Worm (Caenorhabditis elegans) whole organism, young adult: ENCODE results near the gene cest-16.

Experiments used
- Y53G8AR.9 ChIP-seq: fragments of 200-800 bp; sonication (Bioruptor generic); conservative IDR thresholded peaks from 2 replicates; pipeline ENCODE4 v1.3.6; 2022; ENCODE audit warnings: missing genetic modification reagents, missing genetic modification characterization, missing compliant biosample characterization
- attf-3 ChIP-seq: fragments of 200-800 bp; sonication (Bioruptor generic); conservative IDR thresholded peaks from 2 replicates; pipeline ENCODE4 v1.3.6; 2022; ENCODE audit warnings: missing genetic modification reagents, missing genetic modification characterization, missing compliant biosample characterization
- ceh-58 ChIP-seq: fragments of 200-800 bp; sonication (Bioruptor generic); IDR thresholded peaks from 2 replicates; pipeline ENCODE4 v1.3.6; 2022; ENCODE audit warnings: missing genetic modification characterization, missing compliant biosample characterization
- die-1 ChIP-seq: sonication (generic microtip); optimal IDR thresholded peaks from 2 replicates; lab custom pipeline; 2016; ENCODE audit warnings: missing genotype, mild to moderate bottlenecking, missing genetic modification characterization, missing compliant biosample characterization
- dpff-1 ChIP-seq: sonication (generic microtip); optimal IDR thresholded peaks from 2 replicates; lab custom pipeline; 2017; ENCODE audit warnings: mild to moderate bottlenecking, missing genetic modification characterization, missing compliant biosample characterization
- sdz-38 ChIP-seq: sonication (generic microtip); optimal IDR thresholded peaks from 2 replicates; lab custom pipeline; 2016; ENCODE audit warnings: missing genotype, missing genetic modification characterization, missing compliant biosample characterization
- unc-62 ChIP-seq: fragments of 150-350 bp; optimal IDR thresholded peaks from 2 replicates; lab custom pipeline; 2014; ENCODE audit warnings: missing biosample characterization, missing genetic modification reagents, missing genetic modification characterization

DNA sequence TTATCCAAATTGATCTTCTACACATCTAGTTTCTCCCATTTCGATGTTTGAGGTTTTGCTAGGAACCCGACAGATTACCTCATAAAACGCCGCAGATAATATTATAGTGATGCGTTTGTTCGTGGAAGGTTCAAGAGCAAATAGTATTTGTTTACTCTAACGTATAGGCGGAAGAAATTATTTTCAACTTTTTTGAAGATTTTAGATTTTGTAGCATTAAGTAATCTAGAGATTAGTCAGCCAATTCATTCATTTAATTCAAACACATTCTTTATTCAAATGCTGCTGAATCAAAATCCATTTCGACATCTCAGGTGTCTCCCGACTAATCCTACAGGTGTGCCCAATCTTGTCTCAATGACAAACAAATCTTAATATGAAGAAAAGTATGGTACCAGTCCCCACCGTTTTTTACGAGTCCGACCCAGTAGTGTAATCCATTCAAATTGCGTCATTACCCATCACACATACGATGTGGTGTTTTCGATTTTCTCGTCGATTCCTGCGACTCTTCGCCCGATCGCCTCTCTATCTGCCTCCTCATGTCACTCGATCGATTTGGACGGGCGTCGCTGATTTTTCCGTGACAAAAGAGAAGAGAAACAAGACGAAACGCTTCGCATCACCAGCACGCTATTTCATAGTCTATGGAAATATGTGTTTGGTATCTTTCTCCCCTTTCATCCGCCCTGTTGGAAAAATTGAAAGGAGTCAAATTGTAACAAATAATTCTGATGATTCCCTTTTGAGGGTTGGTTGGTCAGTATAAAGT, 45.7 kb upstream of the cest-16 start:
- no peak for TF ChIP-seq die-1 (tag; lab: Kevin White, UChicago)
- TF ChIP-seq dpff-1 (tag; lab: Kevin White, UChicago), result no peak
- no peak; the same call in 1 of the 2 replicates for TF ChIP-seq attf-3 (GFP tag; lab: Robert Waterston, UW)
- no peak for TF ChIP-seq ceh-58 (GFP tag; lab: Robert Waterston, UW)
- no peak for TF ChIP-seq sdz-38 (tag; lab: Kevin White, UChicago)
- peak; percentile 85 for TF ChIP-seq Y53G8AR.9 (GFP tag; lab: Robert Waterston, UW)
- TF ChIP-seq unc-62, result peak; percentile 1
